Comparison of ENCODE assay signal across 4 worm cellular contexts in genomic region chrX:13198134-13198533, ce11.
A peak's percentile ranks its signal among the peaks of the same experiment; 100 is the strongest.
TF ChIP-seq lines count a peak whose summit lies in the region.

No protein-coding gene starts in this region.

TF ChIP-seq in whole organism, L1 larva, 84 proteins besides CTCF, POLR2A, EP300 and RAD21:
- TF ChIP-seq ztf-11 (tag; optimal IDR thresholded peaks at IDR 0.05; lab: Kevin White, UChicago), result no peak
- TF ChIP-seq fos-1 (tag; optimal IDR thresholded peaks at IDR 0.05; lab: Kevin White, UChicago), result no peak
- TF ChIP-seq nhr-77 (tag; optimal IDR thresholded peaks at IDR 0.05; lab: Kevin White, UChicago), result no peak
- TF ChIP-seq lin-14 (GFP tag; optimal IDR thresholded peaks at IDR 0.05; lab: Kevin White, UChicago), result peak; percentile 59
- no peak for TF ChIP-seq hpl-2 (GFP tag; optimal IDR thresholded peaks at IDR 0.05; lab: Kevin White, UChicago)
- no peak for TF ChIP-seq efl-1 (optimal IDR thresholded peaks at IDR 0.05; lab: Kevin White, UChicago)
- TF ChIP-seq efl-1 (GFP tag; optimal IDR thresholded peaks at IDR 0.05 in 1 of 2; lab: Kevin White, UChicago), result peak in 1 of 2 experiments; percentile 85

TF ChIP-seq in whole organism, L3 larva, 47 proteins besides CTCF, POLR2A, EP300 and RAD21:
- TF ChIP-seq hmg-11 (tag; optimal IDR thresholded peaks at IDR 0.05; lab: Kevin White, UChicago), result no peak
- TF ChIP-seq fkh-10 (GFP tag; optimal IDR thresholded peaks at IDR 0.05; lab: Kevin White, UChicago), result peak; percentile 29
- TF ChIP-seq lin-39 (tag; optimal IDR thresholded peaks at IDR 0.05; lab: Kevin White, UChicago), result peak; percentile 0

TF ChIP-seq in whole organism, late embryonic, 69 proteins besides CTCF, POLR2A, EP300 and RAD21:
- TF ChIP-seq unc-42 (tag; optimal IDR thresholded peaks at IDR 0.05; lab: Kevin White, UChicago) (peak; percentile 64), ceh-45 (GFP tag; IDR thresholded peaks at IDR 0.05; lab: Robert Waterston, UW) (no peak)

TF ChIP-seq in whole organism, mixed stage, embryonic, 35 proteins besides CTCF, POLR2A, EP300 and RAD21:
- peak; percentile 79 for TF ChIP-seq ces-1 (GFP tag; optimal IDR thresholded peaks at IDR 0.05; lab: Kevin White, UChicago)
- TF ChIP-seq ceh-83 (GFP tag; optimal IDR thresholded peaks at IDR 0.05; lab: Kevin White, UChicago), result no peak
